Worm (Caenorhabditis elegans) whole organism, midembryonic: ENCODE results near the gene kin-30.

Experiments used
- cog-1 ChIP-seq: sonication (generic microtip); optimal IDR thresholded peaks from 2 replicates; lab custom pipeline; 2016; ENCODE audit warnings: missing genetic modification characterization, missing compliant biosample characterization
- flt-1 ChIP-seq: fragments of 200-800 bp; sonication (Bioruptor generic); IDR thresholded peaks from 2 replicates; pipeline ENCODE4 v1.3.6; 2022; ENCODE audit warnings: missing genetic modification characterization, missing compliant biosample characterization
- klf-2 ChIP-seq: fragments of 200-800 bp; sonication (Bioruptor generic); conservative IDR thresholded peaks from 2 replicates; pipeline ENCODE4 v1.3.6; 2022; ENCODE audit warnings: missing genetic modification reagents, missing genetic modification characterization, missing compliant biosample characterization
- ref-1 ChIP-seq: fragments of 200-800 bp; sonication (Bioruptor generic); conservative IDR thresholded peaks from 2 replicates; pipeline ENCODE4 v1.3.6; 2022; ENCODE audit warnings: missing genetic modification reagents, missing genetic modification characterization, missing compliant biosample characterization
- ztf-23 ChIP-seq: fragments of 200-800 bp; sonication (Bioruptor generic); IDR thresholded peaks from 2 replicates; pipeline ENCODE4 v1.3.6; 2022; ENCODE audit warnings: missing genetic modification reagents, missing genetic modification characterization, missing compliant biosample characterization
- ztf-29 ChIP-seq: fragments of 200-800 bp; sonication (Bioruptor generic); IDR thresholded peaks from 2 replicates; pipeline ENCODE4 v1.3.6; 2022; ENCODE audit warnings: missing genetic modification reagents, missing genetic modification characterization, missing compliant biosample characterization

DNA sequence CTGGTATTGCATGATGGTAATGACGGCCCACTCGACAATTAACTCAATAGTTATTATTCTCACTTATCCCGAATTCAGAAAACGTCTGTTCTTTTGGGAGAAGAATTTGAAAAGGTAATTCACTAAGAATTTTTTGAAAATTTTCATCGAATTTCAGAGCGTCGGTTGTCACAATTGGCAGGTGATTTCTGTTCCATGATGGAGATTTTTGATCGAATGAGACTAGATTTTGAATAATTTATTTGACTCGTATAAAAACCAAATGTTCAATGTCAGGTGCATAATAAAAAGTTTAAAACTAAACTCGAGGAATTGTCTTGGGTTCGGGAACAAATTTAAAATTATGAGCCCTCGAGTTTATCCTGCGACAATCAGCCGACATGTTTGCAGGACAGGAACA, 27.9 kb upstream of the kin-30 start, which contains the start of gene sri-25:
- no peak for TF ChIP-seq ref-1
- TF ChIP-seq cog-1 (tag; lab: Kevin White, UChicago) = no peak
- no peak for TF ChIP-seq flt-1
- no peak for TF ChIP-seq klf-2 (GFP tag; lab: Robert Waterston, UW)
- TF ChIP-seq ztf-23 (GFP tag; lab: Robert Waterston, UW) = no peak
- no peak for TF ChIP-seq ztf-29 (GFP tag; lab: Robert Waterston, UW)
